Worm (Caenorhabditis elegans) whole organism, L4 larva: Measurements from ENCODE around the gene ins-11.

Experiments
- D1046.2 ChIP-seq: fragments of 200-800 bp; sonication (Bioruptor generic); IDR thresholded peaks from 2 replicates; pipeline ENCODE4 v1.3.6; 2022; ENCODE audit warnings: missing genetic modification characterization, missing compliant biosample characterization
- F10B5.3 ChIP-seq: sonication (generic microtip); optimal IDR thresholded peaks from 2 replicates; lab custom pipeline; 2016; ENCODE audit warnings: mild to moderate bottlenecking, missing genetic modification characterization, missing compliant biosample characterization
- F26F4.8 ChIP-seq: fragments of 200-800 bp; sonication (Bioruptor generic); conservative IDR thresholded peaks from 2 replicates; pipeline ENCODE4 v1.3.6; 2022; ENCODE audit warnings: missing genetic modification characterization, missing compliant biosample characterization
- F44E2.7 ChIP-seq: fragments of 200-800 bp; sonication (Bioruptor generic); IDR thresholded peaks from 2 replicates; pipeline ENCODE4 v2.1.2; 2022; ENCODE audit warnings: missing genetic modification characterization, missing compliant biosample characterization
- F49E8.2 ChIP-seq: sonication (generic microtip); optimal IDR thresholded peaks from 2 replicates; lab custom pipeline; 2016; ENCODE audit warnings: missing compliant biosample characterization, mild to moderate bottlenecking, missing genetic modification characterization, borderline replicate concordance
- T20F7.1 ChIP-seq: fragments of 200-800 bp; sonication (Bioruptor generic); optimal IDR thresholded peaks from 2 replicates; lab custom pipeline; 2018; ENCODE audit warnings: mild to moderate bottlenecking, missing genetic modification characterization, missing compliant biosample characterization
- T26A8.4 ChIP-seq: fragments of 200-800 bp; sonication (Bioruptor generic); IDR thresholded peaks from 2 replicates; pipeline ENCODE4 v1.3.6; 2022; ENCODE audit warnings: missing genetic modification characterization, missing compliant biosample characterization
- Y105C5A.15 ChIP-seq: fragments of 200-800 bp; sonication (Bioruptor generic); IDR thresholded peaks from 2 replicates; pipeline ENCODE4 v1.3.6; 2022; ENCODE audit warnings: missing genetic modification characterization, missing compliant biosample characterization
- Y75B8A.6 ChIP-seq: fragments of 200-800 bp; sonication (Bioruptor generic); IDR thresholded peaks from 2 replicates; pipeline ENCODE4 v1.3.6; 2022; ENCODE audit warnings: missing genetic modification reagents, missing genetic modification characterization, missing compliant biosample characterization
- aha-1 ChIP-seq: fragments of 150-350 bp; peaks from one replicate; lab custom pipeline; 2014; ENCODE audit warnings: missing biosample characterization, missing genetic modification characterization
- ama-1 ChIP-seq: fragments of 150-350 bp; optimal IDR thresholded peaks from 2 replicates; lab custom pipeline; 2014; ENCODE audit warnings: inconsistent platforms, mixed read lengths
- arid-1 ChIP-seq: fragments of 200-800 bp; sonication (Bioruptor generic); conservative IDR thresholded peaks from 2 replicates; pipeline ENCODE4 v1.3.6; 2022; ENCODE audit warnings: missing genetic modification reagents, missing genetic modification characterization, missing compliant biosample characterization
- attf-4 ChIP-seq: sonication (generic microtip); optimal IDR thresholded peaks from 3 replicates; lab custom pipeline; 2017; ENCODE audit warnings: missing biosample characterization, missing genetic modification characterization
- ceh-20 ChIP-seq: fragments of 200-800 bp; sonication (Bioruptor generic); IDR thresholded peaks from 2 replicates; pipeline ENCODE4 v1.3.6; 2022; ENCODE audit warnings: missing genetic modification reagents, missing genetic modification characterization, missing compliant biosample characterization
- ceh-32 ChIP-seq: sonication (generic microtip); optimal IDR thresholded peaks from 2 replicates; lab custom pipeline; 2016; ENCODE audit warnings: mild to moderate bottlenecking, missing genetic modification characterization, missing compliant biosample characterization; ENCODE audit not compliant: poor library complexity
- ces-1 ChIP-seq: fragments of 150-350 bp; sonication (generic microtip); optimal IDR thresholded peaks from 4 replicates; lab custom pipeline; 2014; ENCODE audit warnings: missing biosample characterization, missing genetic modification reagents, missing genetic modification characterization
- ctbp-1 ChIP-seq: fragments of 200-800 bp; sonication (Bioruptor generic); IDR thresholded peaks from 2 replicates; pipeline ENCODE4 v1.3.6; 2022; ENCODE audit warnings: missing genetic modification reagents, missing genetic modification characterization, missing compliant biosample characterization
- daf-19 ChIP-seq: fragments of 200-800 bp; sonication (Bioruptor generic); conservative IDR thresholded peaks from 2 replicates; pipeline ENCODE4 v1.3.6; 2022; ENCODE audit warnings: missing genetic modification characterization, missing compliant biosample characterization
- dmd-6 ChIP-seq: fragments of 200-800 bp; sonication (Bioruptor generic); IDR thresholded peaks from 2 replicates; pipeline ENCODE4 v1.3.6; 2022; ENCODE audit warnings: missing genetic modification reagents, missing genetic modification characterization, missing compliant biosample characterization
- duxl-1 ChIP-seq: sonication (generic microtip); optimal IDR thresholded peaks from 2 replicates; lab custom pipeline; 2016; ENCODE audit warnings: mild to moderate bottlenecking, missing genetic modification characterization, moderate library complexity, missing compliant biosample characterization; ENCODE audit not compliant: poor library complexity
- fkh-10 ChIP-seq: fragments of 150-350 bp; optimal IDR thresholded peaks from 2 replicates; lab custom pipeline; 2014; ENCODE audit warnings: missing biosample characterization, missing genetic modification reagents, missing genetic modification characterization
- fos-1 ChIP-seq: fragments of 150-350 bp; optimal IDR thresholded peaks from 2 replicates; lab custom pipeline; 2014; ENCODE audit warnings: missing biosample characterization, missing genetic modification characterization
- hif-1 ChIP-seq, 2 experiments: sonication (generic microtip); optimal IDR thresholded peaks; 2 replicates each; lab custom pipeline; 2016 to 2017; ENCODE audit warnings: missing compliant biosample characterization in 2 of 2, missing genetic modification characterization in 2 of 2, missing genetic modification reagents in 2 of 2, missing genotype in 2 of 2, mild to moderate bottlenecking in 1 of 2
- hlh-30 ChIP-seq: sonication (generic microtip); optimal IDR thresholded peaks from 2 replicates; lab custom pipeline; 2017; ENCODE audit warnings: antibody characterized with exemption, mild to moderate bottlenecking, missing genetic modification characterization, missing compliant biosample characterization; ENCODE audit not compliant: insufficient read depth
- lim-7 ChIP-seq: fragments of 200-800 bp; sonication (Bioruptor generic); IDR thresholded peaks from 2 replicates; pipeline ENCODE4 v1.3.6; 2022; ENCODE audit warnings: missing genetic modification characterization, missing compliant biosample characterization
- lin-29 ChIP-seq: fragments of 200-800 bp; sonication (Bioruptor generic); IDR thresholded peaks from 2 replicates; pipeline ENCODE4 v1.3.6; 2022; ENCODE audit warnings: missing genetic modification reagents, missing genetic modification characterization, missing compliant biosample characterization
- lin-38 ChIP-seq: fragments of 200-800 bp; sonication (Bioruptor generic); IDR thresholded peaks from 2 replicates; pipeline ENCODE4 v1.3.6; 2022; ENCODE audit warnings: missing genetic modification reagents, missing genetic modification characterization, missing compliant biosample characterization
- madf-9 ChIP-seq: fragments of 200-800 bp; sonication (Bioruptor generic); conservative IDR thresholded peaks from 2 replicates; pipeline ENCODE4 v1.3.6; 2022; ENCODE audit warnings: missing genetic modification reagents, missing genetic modification characterization, missing compliant biosample characterization
- mes-2 ChIP-seq: sonication (generic microtip); optimal IDR thresholded peaks from 2 replicates; lab custom pipeline; 2016; ENCODE audit warnings: missing genotype, mild to moderate bottlenecking, missing genetic modification characterization, missing compliant biosample characterization; ENCODE audit not compliant: poor library complexity, severe bottlenecking
- mxl-3 ChIP-seq: fragments of 200-800 bp; sonication (Bioruptor generic); optimal IDR thresholded peaks from 2 replicates; lab custom pipeline; 2018; ENCODE audit warnings: mild to moderate bottlenecking, missing genetic modification characterization, missing compliant biosample characterization
- nhr-102 ChIP-seq: sonication (generic microtip); optimal IDR thresholded peaks from 2 replicates; lab custom pipeline; 2016; ENCODE audit warnings: mild to moderate bottlenecking, missing genetic modification characterization, moderate library complexity, missing compliant biosample characterization
- nhr-111 ChIP-seq: fragments of 200-800 bp; sonication (Bioruptor generic); optimal IDR thresholded peaks from 2 replicates; lab custom pipeline; 2018; ENCODE audit warnings: mild to moderate bottlenecking, missing genetic modification characterization, missing compliant biosample characterization
- nhr-25 ChIP-seq: sonication (generic microtip); optimal IDR thresholded peaks from 2 replicates; lab custom pipeline; 2017; ENCODE audit warnings: missing genetic modification characterization, mild to moderate bottlenecking, missing compliant biosample characterization, antibody characterized with exemption, moderate library complexity, borderline replicate concordance; ENCODE audit not compliant: insufficient read depth
- nhr-28 ChIP-seq: fragments of 150-350 bp; optimal IDR thresholded peaks from 2 replicates; lab custom pipeline; 2014; ENCODE audit warnings: missing biosample characterization, missing genetic modification characterization
- nhr-41 ChIP-seq: fragments of 200-800 bp; sonication (Bioruptor generic); IDR thresholded peaks from 2 replicates; pipeline ENCODE4 v1.3.6; 2022; ENCODE audit warnings: missing genetic modification reagents, missing genetic modification characterization, missing compliant biosample characterization
- nhr-42 ChIP-seq: fragments of 200-800 bp; sonication (Bioruptor generic); IDR thresholded peaks from 2 replicates; pipeline ENCODE4 v1.3.6; 2022; ENCODE audit warnings: missing genetic modification characterization, missing compliant biosample characterization
- nhr-6 ChIP-seq: fragments of 150-350 bp; optimal IDR thresholded peaks from 2 replicates; lab custom pipeline; 2014; ENCODE audit warnings: missing biosample characterization, missing genetic modification characterization
- nhr-76 ChIP-seq: fragments of 150-350 bp; optimal IDR thresholded peaks from 2 replicates; lab custom pipeline; 2014; ENCODE audit warnings: missing biosample characterization, missing genetic modification characterization
- php-3 ChIP-seq: fragments of 200-800 bp; sonication (Bioruptor generic); IDR thresholded peaks from 2 replicates; pipeline ENCODE4 v1.3.6; 2022; ENCODE audit warnings: missing genetic modification reagents, missing genetic modification characterization, missing compliant biosample characterization
- pqm-1 ChIP-seq: sonication (generic microtip); optimal IDR thresholded peaks from 2 replicates; lab custom pipeline; 2017; ENCODE audit warnings: missing biosample characterization, missing genetic modification characterization
- sdz-12 ChIP-seq: fragments of 200-800 bp; sonication (Bioruptor generic); optimal IDR thresholded peaks from 2 replicates; lab custom pipeline; 2018; ENCODE audit warnings: mild to moderate bottlenecking, missing genetic modification characterization, missing compliant biosample characterization
- set-16 ChIP-seq: fragments of 200-800 bp; sonication (Bioruptor generic); IDR thresholded peaks from 2 replicates; pipeline ENCODE4 v1.3.6; 2022; ENCODE audit warnings: missing genetic modification reagents, missing genetic modification characterization, missing compliant biosample characterization
- spr-3 ChIP-seq: fragments of 200-800 bp; sonication (Bioruptor generic); optimal IDR thresholded peaks from 2 replicates; lab custom pipeline; 2018; ENCODE audit warnings: mild to moderate bottlenecking, missing genetic modification characterization, missing compliant biosample characterization
- tag-97 ChIP-seq: fragments of 200-800 bp; sonication (Bioruptor generic); IDR thresholded peaks from 2 replicates; pipeline ENCODE4 v1.3.6; 2022; ENCODE audit warnings: missing genetic modification characterization, missing compliant biosample characterization
- unc-130 ChIP-seq: sonication (generic microtip); optimal IDR thresholded peaks from 2 replicates; lab custom pipeline; 2016; ENCODE audit warnings: missing genetic modification reagents, missing genetic modification characterization, missing compliant biosample characterization
- vab-7 ChIP-seq: fragments of 200-800 bp; sonication (Bioruptor generic); IDR thresholded peaks from 2 replicates; pipeline ENCODE4 v1.3.6; 2022; ENCODE audit warnings: missing genetic modification reagents, missing genetic modification characterization, missing compliant biosample characterization
- zag-1 ChIP-seq: fragments of 150-350 bp; optimal IDR thresholded peaks from 2 replicates; lab custom pipeline; 2014; ENCODE audit warnings: missing biosample characterization, missing genetic modification characterization
- zfp-2 ChIP-seq: sonication (generic microtip); optimal IDR thresholded peaks from 2 replicates; lab custom pipeline; 2016; ENCODE audit warnings: mild to moderate bottlenecking, missing genetic modification characterization, missing compliant biosample characterization
- zip-2 ChIP-seq: fragments of 150-350 bp; optimal IDR thresholded peaks from 2 replicates; lab custom pipeline; 2014; ENCODE audit warnings: missing biosample characterization, missing genetic modification characterization
- ztf-11 ChIP-seq: fragments of 150-350 bp; optimal IDR thresholded peaks from 2 replicates; lab custom pipeline; 2014; ENCODE audit warnings: missing biosample characterization, missing genetic modification characterization

Gene ins-11

DNA sequence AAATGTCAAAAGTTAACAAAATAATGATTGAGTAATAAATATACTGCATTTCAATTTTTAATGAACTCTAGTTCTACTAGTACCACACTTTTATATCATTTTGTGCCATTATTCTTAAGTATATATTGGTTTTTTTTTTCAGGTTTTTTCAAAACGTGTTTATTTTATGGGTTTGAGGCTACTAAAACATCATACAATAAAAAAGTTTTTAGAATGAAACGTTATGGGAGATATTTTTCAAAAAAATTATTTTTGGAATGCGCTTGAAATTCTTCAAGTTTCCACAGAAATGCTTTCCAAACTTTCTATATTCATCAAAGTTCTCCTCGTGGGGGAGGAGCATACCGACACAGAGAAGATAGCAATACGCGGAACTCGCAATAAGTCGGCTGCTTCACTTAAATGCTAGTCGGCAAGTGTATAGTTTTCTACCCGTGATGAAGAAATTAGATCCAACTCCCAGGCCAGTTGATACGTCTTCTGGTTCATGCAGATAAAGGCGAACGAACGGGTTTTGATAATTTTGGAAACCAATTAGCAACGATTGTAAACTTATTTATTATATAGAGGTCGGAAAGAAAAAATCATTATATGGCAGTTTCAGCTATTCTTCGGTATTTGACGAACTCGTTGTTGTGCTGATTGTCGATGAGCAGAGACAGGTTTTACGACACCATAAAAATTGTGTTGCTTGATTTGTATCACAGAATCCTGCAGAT, 43.0 kb downstream of the ins-11 start, which contains the start of gene C17G10.10 (continued):
- TF ChIP-seq fkh-10 (no peak), lin-29 (no peak), daf-19 (no peak; the same call in 1 of the 2 replicates), ama-1 (lab: Kevin White, UChicago) (peak; percentile 97), tag-97 (no peak), D1046.2 (no peak), nhr-6 (tag; lab: Kevin White, UChicago) (peak; percentile 53), Y105C5A.15 (no peak), mes-2 (tag; lab: Kevin White, UChicago) (peak; percentile 86), arid-1 (GFP tag; lab: Robert Waterston, UW) (0 out of 2 replicates have a peak, but pooled peaks have one; percentile 44), pqm-1 (tag; lab: Kevin White, UChicago) (peak; percentile 33), F26F4.8 (GFP tag; lab: Robert Waterston, UW) (no peak), vab-7 (GFP tag; lab: Robert Waterston, UW) (no peak), nhr-25 (tag; lab: Kevin White, UChicago) (no peak), dmd-6 (GFP tag; lab: Robert Waterston, UW) (peak; percentile 72), nhr-111 (GFP tag; lab: Kevin White, UChicago) (peak; percentile 59), ces-1 (GFP tag; lab: Kevin White, UChicago) (no peak), madf-9 (GFP tag; lab: Robert Waterston, UW) (no peak), php-3 (GFP tag; lab: Robert Waterston, UW) (no peak), zfp-2 (tag; lab: Kevin White, UChicago) (no peak), ceh-20 (GFP tag; lab: Robert Waterston, UW) (peak; percentile 39; the same call in 1 of the 2 replicates), ctbp-1 (GFP tag; lab: Robert Waterston, UW) (no peak), zip-2 (tag; lab: Kevin White, UChicago) (no peak), F44E2.7 (GFP tag; lab: Robert Waterston, UW) (no peak), fos-1 (no peak), set-16 (GFP tag; lab: Robert Waterston, UW) (no peak), zag-1 (tag; lab: Kevin White, UChicago) (no peak), nhr-42 (GFP tag; lab: Robert Waterston, UW) (peak; percentile 74), F49E8.2 (tag; lab: Kevin White, UChicago) (peak; percentile 47), nhr-102 (tag; lab: Kevin White, UChicago) (peak; percentile 68), T20F7.1 (GFP tag; lab: Kevin White, UChicago) (peak; percentile 62), T26A8.4 (GFP tag; lab: Robert Waterston, UW) (peak; percentile 88; the same call in 1 of the 2 replicates), nhr-76 (no peak), sdz-12 (GFP tag; lab: Kevin White, UChicago) (no peak), attf-4 (tag; lab: Kevin White, UChicago) (no peak), hlh-30 (tag; lab: Kevin White, UChicago) (peak; percentile 82), aha-1 (tag; lab: Kevin White, UChicago) (peak; percentile 88), mxl-3 (GFP tag; lab: Kevin White, UChicago) (peak; percentile 27), Y75B8A.6 (GFP tag; lab: Robert Waterston, UW) (no peak), duxl-1 (tag; lab: Kevin White, UChicago) (peak; percentile 78), unc-130 (GFP tag; lab: Kevin White, UChicago) (peak; percentile 39), nhr-41 (GFP tag; lab: Robert Waterston, UW) (no peak), spr-3 (GFP tag; lab: Kevin White, UChicago) (peak; percentile 70), ztf-11 (tag; lab: Kevin White, UChicago) (no peak), lim-7 (GFP tag; lab: Robert Waterston, UW) (no peak), hif-1 (tag; optimal IDR thresholded peaks at IDR 0.05; lab: Kevin White, UChicago) (no peak), F10B5.3 (tag; lab: Kevin White, UChicago) (peak; percentile 24), lin-38 (GFP tag; lab: Robert Waterston, UW) (peak; percentile 69), nhr-28 (tag; lab: Kevin White, UChicago) (peak; percentile 72), ceh-32 (tag; lab: Kevin White, UChicago) (no peak)
